Worm (Caenorhabditis elegans) whole organism, L4 larva: ENCODE measurements around the gene nhr-16.

Source experiments
- F49E8.2 ChIP-seq: sonication (generic microtip); optimal IDR thresholded peaks from 2 replicates; lab custom pipeline; 2016; ENCODE audit warnings: missing compliant biosample characterization, mild to moderate bottlenecking, missing genetic modification characterization, borderline replicate concordance
- R02D3.7 ChIP-seq: fragments of 150-350 bp; sonication (generic microtip); optimal IDR thresholded peaks from 3 replicates; lab custom pipeline; 2014; ENCODE audit warnings: missing biosample characterization, missing genetic modification characterization
- Y75B8A.6 ChIP-seq: fragments of 200-800 bp; sonication (Bioruptor generic); IDR thresholded peaks from 2 replicates; pipeline ENCODE4 v1.3.6; 2022; ENCODE audit warnings: missing genetic modification reagents, missing genetic modification characterization, missing compliant biosample characterization
- aha-1 ChIP-seq: fragments of 150-350 bp; peaks from one replicate; lab custom pipeline; 2014; ENCODE audit warnings: missing biosample characterization, missing genetic modification characterization
- ama-1 ChIP-seq: fragments of 150-350 bp; optimal IDR thresholded peaks from 2 replicates; lab custom pipeline; 2014; ENCODE audit warnings: inconsistent platforms, mixed read lengths
- attf-4 ChIP-seq: sonication (generic microtip); optimal IDR thresholded peaks from 3 replicates; lab custom pipeline; 2017; ENCODE audit warnings: missing biosample characterization, missing genetic modification characterization
- ceh-28 ChIP-seq: fragments of 150-350 bp; optimal IDR thresholded peaks from 2 replicates; lab custom pipeline; 2014; ENCODE audit warnings: missing biosample characterization, missing genetic modification reagents, missing genetic modification characterization
- ceh-62 ChIP-seq: sonication (generic microtip); optimal IDR thresholded peaks from 2 replicates; lab custom pipeline; 2017; ENCODE audit warnings: missing biosample characterization, missing genetic modification characterization
- ceh-82 ChIP-seq: sonication (generic microtip); optimal IDR thresholded peaks from 2 replicates; lab custom pipeline; 2017; ENCODE audit warnings: missing biosample characterization, missing genetic modification characterization
- ctbp-1 ChIP-seq: fragments of 200-800 bp; sonication (Bioruptor generic); IDR thresholded peaks from 2 replicates; pipeline ENCODE4 v1.3.6; 2022; ENCODE audit warnings: missing genetic modification reagents, missing genetic modification characterization, missing compliant biosample characterization
- daf-16 ChIP-seq, 3 experiments: sonication (generic microtip); optimal IDR thresholded peaks; 2 replicates each; lab custom pipeline; 2016 to 2017; ENCODE audit warnings: missing genetic modification characterization in 3 of 3, missing genetic modification reagents in 3 of 3, mild to moderate bottlenecking in 2 of 3, missing compliant biosample characterization in 2 of 3, missing biosample characterization in 1 of 3, moderate library complexity in 1 of 3
- duxl-1 ChIP-seq: sonication (generic microtip); optimal IDR thresholded peaks from 2 replicates; lab custom pipeline; 2016; ENCODE audit warnings: mild to moderate bottlenecking, missing genetic modification characterization, moderate library complexity, missing compliant biosample characterization; ENCODE audit not compliant: poor library complexity
- fkh-10 ChIP-seq: fragments of 150-350 bp; optimal IDR thresholded peaks from 2 replicates; lab custom pipeline; 2014; ENCODE audit warnings: missing biosample characterization, missing genetic modification reagents, missing genetic modification characterization
- gei-8 ChIP-seq: fragments of 200-800 bp; sonication (Bioruptor generic); optimal IDR thresholded peaks from 2 replicates; lab custom pipeline; 2018; ENCODE audit warnings: mild to moderate bottlenecking, missing genetic modification characterization, missing compliant biosample characterization
- hlh-11 ChIP-seq: fragments of 200-800 bp; sonication (Bioruptor generic); optimal IDR thresholded peaks from 2 replicates; lab custom pipeline; 2018; ENCODE audit warnings: mild to moderate bottlenecking, missing genetic modification characterization, missing compliant biosample characterization
- hlh-30 ChIP-seq: sonication (generic microtip); optimal IDR thresholded peaks from 2 replicates; lab custom pipeline; 2017; ENCODE audit warnings: antibody characterized with exemption, mild to moderate bottlenecking, missing genetic modification characterization, missing compliant biosample characterization; ENCODE audit not compliant: insufficient read depth
- hmg-1.1 ChIP-seq: fragments of 200-800 bp; sonication (Bioruptor generic); IDR thresholded peaks from 2 replicates; pipeline ENCODE4 v1.3.6; 2022; ENCODE audit warnings: missing genetic modification reagents, missing genetic modification characterization, missing compliant biosample characterization
- lin-13 ChIP-seq: fragments of 150-350 bp; optimal IDR thresholded peaks from 2 replicates; lab custom pipeline; 2014; ENCODE audit warnings: missing biosample characterization, missing genetic modification reagents, missing genetic modification characterization
- lin-38 ChIP-seq: fragments of 200-800 bp; sonication (Bioruptor generic); IDR thresholded peaks from 2 replicates; pipeline ENCODE4 v1.3.6; 2022; ENCODE audit warnings: missing genetic modification reagents, missing genetic modification characterization, missing compliant biosample characterization
- lin-39 ChIP-seq: fragments of 150-350 bp; optimal IDR thresholded peaks from 2 replicates; lab custom pipeline; 2014; ENCODE audit warnings: missing biosample characterization, missing genetic modification reagents, missing genetic modification characterization
- lsy-2 ChIP-seq, 2 experiments: fragments of 150-350 bp in 1 of 2; sonication (generic microtip) in 1 of 2; optimal IDR thresholded peaks; 2 replicates each; lab custom pipeline; 2014 to 2017; ENCODE audit warnings: missing biosample characterization in 2 of 2, missing genetic modification characterization in 2 of 2
- mdl-1 ChIP-seq, 2 experiments: fragments of 150-350 bp in 1 of 2; sonication (generic microtip) in 1 of 2; optimal IDR thresholded peaks; 2 replicates each; lab custom pipeline; 2014 to 2017; ENCODE audit warnings: missing biosample characterization in 2 of 2, missing genetic modification characterization in 2 of 2
- mep-1 ChIP-seq: fragments of 150-350 bp; sonication (generic microtip); optimal IDR thresholded peaks from 3 replicates; lab custom pipeline; 2014; ENCODE audit warnings: missing biosample characterization, missing genetic modification characterization
- nhr-28 ChIP-seq: fragments of 150-350 bp; optimal IDR thresholded peaks from 2 replicates; lab custom pipeline; 2014; ENCODE audit warnings: missing biosample characterization, missing genetic modification characterization
- nhr-48 ChIP-seq: sonication (generic microtip); optimal IDR thresholded peaks from 2 replicates; lab custom pipeline; 2016; ENCODE audit warnings: mild to moderate bottlenecking, missing genetic modification characterization, missing compliant biosample characterization
- nhr-76 ChIP-seq: fragments of 150-350 bp; optimal IDR thresholded peaks from 2 replicates; lab custom pipeline; 2014; ENCODE audit warnings: missing biosample characterization, missing genetic modification characterization
- rbr-2 ChIP-seq: sonication (generic microtip); optimal IDR thresholded peaks from 2 replicates; lab custom pipeline; 2016; ENCODE audit warnings: missing genotype, missing genetic modification characterization, missing compliant biosample characterization
- set-16 ChIP-seq: fragments of 200-800 bp; sonication (Bioruptor generic); IDR thresholded peaks from 2 replicates; pipeline ENCODE4 v1.3.6; 2022; ENCODE audit warnings: missing genetic modification reagents, missing genetic modification characterization, missing compliant biosample characterization
- snpc-1.2 ChIP-seq: fragments of 200-800 bp; sonication (Bioruptor generic); IDR thresholded peaks from 2 replicates; pipeline ENCODE4 v1.3.6; 2022; ENCODE audit warnings: missing genetic modification reagents, missing genetic modification characterization, missing compliant biosample characterization
- tra-1 ChIP-seq: fragments of 200-800 bp; sonication (Bioruptor generic); IDR thresholded peaks from 2 replicates; pipeline ENCODE4 v1.3.6; 2022; ENCODE audit warnings: missing genetic modification reagents, missing genetic modification characterization, missing compliant biosample characterization
- unc-130 ChIP-seq: sonication (generic microtip); optimal IDR thresholded peaks from 2 replicates; lab custom pipeline; 2016; ENCODE audit warnings: missing genetic modification reagents, missing genetic modification characterization, missing compliant biosample characterization
- unc-62 ChIP-seq, 3 experiments: fragments of 150-350 bp in 1 of 3; sonication (generic microtip); optimal IDR thresholded peaks in 2 of 3; peaks in 1 of 3; 1 replicate in 1 of 3; 2 replicates in 2 of 3; lab custom pipeline; 2014 to 2017; ENCODE audit warnings: missing biosample characterization in 3 of 3, missing genetic modification characterization in 3 of 3, missing genetic modification reagents in 3 of 3, missing genotype in 1 of 3

nhr-16 gene

DNA sequence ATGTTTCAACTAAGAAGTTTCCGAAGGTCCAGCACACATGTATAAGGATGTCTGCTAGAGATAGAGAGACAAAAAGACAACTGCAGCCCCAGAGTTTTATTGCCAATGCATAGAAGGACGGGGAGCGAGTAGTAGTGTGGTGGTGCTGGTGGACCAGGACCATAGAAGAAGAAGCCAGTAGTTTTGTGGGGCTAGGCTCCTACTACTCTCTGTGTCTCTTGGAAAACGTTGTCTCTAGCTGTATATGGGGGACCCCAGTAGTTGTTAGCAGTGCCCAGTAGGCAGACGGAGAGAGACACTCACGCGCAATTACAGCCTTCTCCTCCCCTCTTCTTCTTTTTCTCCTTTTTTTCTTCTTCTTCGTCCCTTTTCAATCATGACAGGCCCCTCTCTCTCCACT is 17.4 kb downstream of the nhr-16 start:
- TF ChIP-seq unc-62 (GFP tag; optimal IDR thresholded peaks at IDR 0.05 in 1 of 2; lab: Kevin White, UChicago) (peak in 1 of 2 experiments; percentile 32), unc-62 (tag; optimal IDR thresholded peaks at IDR 0.05; lab: Kevin White, UChicago) (no peak), lin-13 (GFP tag; lab: Kevin White, UChicago) (no peak), rbr-2 (tag; lab: Kevin White, UChicago) (peak; percentile 56), lin-39 (tag; lab: Kevin White, UChicago) (no peak), mdl-1 (tag; optimal IDR thresholded peaks at IDR 0.05; lab: Kevin White, UChicago) (peak in 1 of 2 experiments; percentile 10), lin-38 (0 out of 2 replicates have a peak, but pooled peaks have one; percentile 28), hmg-1.1 (GFP tag; lab: Robert Waterston, UW) (peak; percentile 86), aha-1 (peak; percentile 84), hlh-11 (peak; percentile 11), ctbp-1 (GFP tag; lab: Robert Waterston, UW) (0 out of 2 replicates have a peak, but pooled peaks have one; percentile 21), set-16 (GFP tag; lab: Robert Waterston, UW) (peak; percentile 52; the same call in 1 of the 2 replicates), fkh-10 (GFP tag; lab: Kevin White, UChicago) (peak; percentile 72), nhr-48 (tag; lab: Kevin White, UChicago) (no peak), mep-1 (tag; lab: Kevin White, UChicago) (peak; percentile 21), lsy-2 (tag; optimal IDR thresholded peaks at IDR 0.05; lab: Kevin White, UChicago) (peak; percentile 17 to 49), hlh-30 (tag; lab: Kevin White, UChicago) (peak; percentile 25), F49E8.2 (tag; lab: Kevin White, UChicago) (no peak)

DNA sequence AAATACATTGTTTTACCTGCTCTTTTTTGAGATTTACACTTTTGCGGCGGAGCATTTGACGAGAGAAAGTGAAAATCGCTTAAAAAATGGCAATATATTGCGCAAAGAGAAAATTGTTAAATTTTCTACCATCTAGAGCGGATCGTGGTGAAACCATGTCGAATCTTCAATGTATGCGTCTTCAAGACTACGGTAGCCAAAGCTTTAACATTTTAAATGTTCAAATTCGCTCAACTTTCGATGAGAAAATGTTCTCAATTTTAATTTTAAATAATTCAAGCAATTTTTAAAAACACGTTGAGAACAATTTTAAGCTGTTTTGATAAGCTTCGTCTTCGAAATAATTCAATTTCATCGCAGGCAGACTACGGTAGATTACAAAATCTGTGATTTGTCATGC is 21.7 kb downstream of the nhr-16 start:
- no peak for TF ChIP-seq R02D3.7
- TF ChIP-seq F49E8.2 (tag; lab: Kevin White, UChicago) = no peak
- TF ChIP-seq Y75B8A.6 (GFP tag; lab: Robert Waterston, UW) = no peak
- TF ChIP-seq ceh-82 (tag; lab: Kevin White, UChicago) = no peak
- TF ChIP-seq nhr-76 (tag; lab: Kevin White, UChicago) = no peak
- no peak for TF ChIP-seq unc-130 (GFP tag; lab: Kevin White, UChicago)
- TF ChIP-seq aha-1 = no peak
- no peak for TF ChIP-seq lsy-2 (tag; optimal IDR thresholded peaks at IDR 0.05; lab: Kevin White, UChicago)
- TF ChIP-seq ceh-28 (tag; lab: Kevin White, UChicago) = no peak
- TF ChIP-seq duxl-1 (tag; lab: Kevin White, UChicago) = no peak
- TF ChIP-seq attf-4 = no peak
- no peak for TF ChIP-seq hlh-11

DNA sequence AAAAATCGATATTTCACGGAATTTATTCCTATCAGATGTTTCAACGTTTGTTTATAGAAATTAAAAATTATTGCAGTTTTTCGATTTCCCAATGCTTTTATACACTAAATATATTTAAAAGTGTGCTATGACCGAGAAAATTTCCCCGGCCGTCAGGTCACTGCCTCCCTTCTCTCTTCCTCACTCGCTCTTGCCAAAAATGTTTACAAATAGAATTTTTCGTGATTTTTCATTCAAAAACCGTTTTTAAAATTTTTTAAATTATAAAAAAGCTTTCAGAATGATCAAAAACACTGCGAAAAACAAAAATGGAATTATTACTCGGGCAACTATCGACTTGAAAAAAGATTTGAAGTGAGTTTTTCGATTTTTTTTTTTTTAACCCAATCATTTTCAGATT is 22.2 kb downstream of the nhr-16 start, which contains the start of the genes T12C9.7 and vps-18:
Gene T12C9.7, minus strand, starts transcription at position 101 of the 400 bp plus-strand sequence.
Gene vps-18, plus strand, starts transcription at position 280 of the 400 bp plus-strand sequence.
- TF ChIP-seq ama-1 = no peak
- no peak for TF ChIP-seq ceh-62 (tag; lab: Kevin White, UChicago)
- no peak for TF ChIP-seq snpc-1.2
- TF ChIP-seq tra-1 (GFP tag; lab: Robert Waterston, UW) = no peak
- TF ChIP-seq daf-16 (GFP tag; optimal IDR thresholded peaks at IDR 0.05; lab: Kevin White, UChicago) = no peak
- TF ChIP-seq daf-16 (tag; optimal IDR thresholded peaks at IDR 0.05; lab: Kevin White, UChicago) = peak; percentile 5
- TF ChIP-seq, all 104 proteins: peak for 1

DNA sequence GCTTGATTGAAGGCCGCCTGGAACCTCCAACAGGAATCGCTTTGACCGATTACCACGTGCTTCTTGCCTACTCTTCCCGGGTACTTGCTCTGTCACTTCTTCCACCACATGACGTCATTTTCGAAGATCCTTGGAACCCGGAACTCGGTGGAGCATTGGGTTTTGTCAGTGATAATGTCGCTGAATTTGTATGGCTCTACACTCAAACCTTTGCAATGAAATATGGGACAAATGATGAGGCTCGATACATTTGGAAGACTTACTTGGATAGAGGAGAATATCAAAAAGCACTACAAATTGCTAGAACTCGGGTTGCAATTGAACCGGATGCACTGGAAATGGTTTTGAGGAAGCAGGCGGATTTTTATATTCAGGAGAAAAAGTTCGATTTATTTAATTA is 24.2 kb downstream of the nhr-16 start:
- TF ChIP-seq F49E8.2 (tag; lab: Kevin White, UChicago) (no peak), aha-1 (peak; percentile 94), nhr-28 (no peak), unc-62 (GFP tag; optimal IDR thresholded peaks at IDR 0.05 in 1 of 2; lab: Kevin White, UChicago) (peak in 1 of 2 experiments; percentile 46), unc-62 (tag; optimal IDR thresholded peaks at IDR 0.05; lab: Kevin White, UChicago) (no peak), hlh-30 (tag; lab: Kevin White, UChicago) (no peak), gei-8 (no peak)
